Worm (Caenorhabditis elegans): Measurements from ENCODE around the gene pat-3.

- TF ChIP-seq elt-3 (tag; optimal IDR thresholded peaks at IDR 0.05), result no peak
- TF ChIP-seq ztf-11 (tag; optimal IDR thresholded peaks at IDR 0.05), result no peak
- TF ChIP-seq nhr-77 (tag; optimal IDR thresholded peaks at IDR 0.05), result no peak
- no peak for TF ChIP-seq R02D3.7 (tag; optimal IDR thresholded peaks at IDR 0.05)
- TF ChIP-seq ama-1 (optimal IDR thresholded peaks at IDR 0.05), result no peak
- no peak for TF ChIP-seq nhr-12 (tag; optimal IDR thresholded peaks at IDR 0.05)
- no peak for TF ChIP-seq unc-62 (GFP tag; optimal IDR thresholded peaks at IDR 0.05)
Observed at ce11 chrIII:3959987-3960386, 46.0 kb upstream of the pat-3 start, which contains the start of gene R10E9.3.

Data from whole organism, L2 larva.